Worm (Caenorhabditis elegans) whole organism, L4 larva: ENCODE results near the gene R07B7.12.
"Not testable (repeated sequence)": the region's sequence is repeated elsewhere in the genome, so short reads cannot be mapped to it uniquely, and the experiment has no call there.

Source experiments
- ZK546.5 ChIP-seq, 2 experiments: sonication (generic microtip); optimal IDR thresholded peaks; 2 replicates each; lab custom pipeline; 2017; ENCODE audit warnings: missing biosample characterization in 2 of 2, missing genetic modification characterization in 2 of 2
- ceh-28 ChIP-seq: fragments of 150-350 bp; optimal IDR thresholded peaks from 2 replicates; lab custom pipeline; 2014; ENCODE audit warnings: missing biosample characterization, missing genetic modification reagents, missing genetic modification characterization
- dmd-6 ChIP-seq: fragments of 200-800 bp; sonication (Bioruptor generic); IDR thresholded peaks from 2 replicates; pipeline ENCODE4 v1.3.6; 2022; ENCODE audit warnings: missing genetic modification reagents, missing genetic modification characterization, missing compliant biosample characterization
- jun-1 ChIP-seq: fragments of 150-350 bp; optimal IDR thresholded peaks from 2 replicates; lab custom pipeline; 2014; ENCODE audit warnings: missing biosample characterization, missing genetic modification reagents, missing genetic modification characterization
- lin-15B ChIP-seq: fragments of 150-350 bp; sonication (generic microtip); optimal IDR thresholded peaks from 3 replicates; lab custom pipeline; 2014; ENCODE audit warnings: missing biosample characterization, missing genetic modification characterization
- pha-4 ChIP-seq, 2 experiments: fragments of 150-350 bp in 1 of 2; fragments of 200-800 bp in 1 of 2; sonication (Bioruptor generic) in 1 of 2; IDR thresholded peaks in 1 of 2; optimal IDR thresholded peaks in 1 of 2; 2 replicates each; pipeline versions ENCODE4 v1.3.6 to Lab custom; 2014 to 2022; ENCODE audit warnings: missing genetic modification characterization in 2 of 2, missing genetic modification reagents in 2 of 2, missing biosample characterization in 1 of 2, missing compliant biosample characterization in 1 of 2
- saeg-2 ChIP-seq: fragments of 200-800 bp; sonication (Bioruptor generic); IDR thresholded peaks from 2 replicates; pipeline ENCODE4 v1.3.6; 2022; ENCODE audit warnings: missing genetic modification reagents, missing genetic modification characterization, missing compliant biosample characterization
- spr-3 ChIP-seq: fragments of 200-800 bp; sonication (Bioruptor generic); optimal IDR thresholded peaks from 2 replicates; lab custom pipeline; 2018; ENCODE audit warnings: mild to moderate bottlenecking, missing genetic modification characterization, missing compliant biosample characterization
- unc-62 ChIP-seq, 3 experiments: fragments of 150-350 bp in 1 of 3; sonication (generic microtip); optimal IDR thresholded peaks in 2 of 3; peaks in 1 of 3; 1 replicate in 1 of 3; 2 replicates in 2 of 3; lab custom pipeline; 2014 to 2017; ENCODE audit warnings: missing biosample characterization in 3 of 3, missing genetic modification characterization in 3 of 3, missing genetic modification reagents in 3 of 3, missing genotype in 1 of 3

DNA sequence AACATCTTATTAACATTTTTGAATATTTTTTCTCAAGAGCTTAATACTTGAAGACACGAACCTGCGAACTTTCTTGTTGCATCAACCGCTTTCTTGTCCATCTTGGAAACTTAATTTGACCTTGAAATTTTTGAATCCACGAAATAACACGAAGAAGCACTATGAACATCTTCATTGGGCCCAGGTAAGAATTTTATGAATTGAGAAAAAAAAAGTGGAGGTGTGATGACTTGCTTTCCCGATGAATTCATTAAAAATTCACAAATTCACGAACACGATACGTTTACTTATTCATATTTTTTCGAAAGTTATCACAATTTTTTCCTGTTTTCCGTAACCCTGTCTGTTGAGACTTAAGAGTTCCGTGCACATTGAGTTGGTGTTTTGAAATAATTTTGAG, 41.8 kb downstream of the R07B7.12 start, which contains the start of gene C27A7.6:
- TF ChIP-seq pha-4 (GFP tag; IDR thresholded peaks at IDR 0.05; lab: Robert Waterston, UW); pha-4 (tag; optimal IDR thresholded peaks at IDR 0.05; lab: Kevin White, UChicago); ceh-28 (tag; lab: Kevin White, UChicago); lin-15B (tag; lab: Kevin White, UChicago); ZK546.5 (tag; optimal IDR thresholded peaks at IDR 0.05; lab: Kevin White, UChicago); jun-1 (tag; lab: Kevin White, UChicago); saeg-2; spr-3 (GFP tag; lab: Kevin White, UChicago); dmd-6 (GFP tag; lab: Robert Waterston, UW); unc-62 (GFP tag; optimal IDR thresholded peaks at IDR 0.05 in 1 of 2; lab: Kevin White, UChicago); unc-62 (tag; optimal IDR thresholded peaks at IDR 0.05; lab: Kevin White, UChicago): not testable (repeated sequence)
